Worm (Caenorhabditis elegans) whole organism, L1 larva: ENCODE results near the gene ccr-4.

Source experiments
- C16A3.4 ChIP-seq: fragments of 150-350 bp; optimal IDR thresholded peaks from 2 replicates; lab custom pipeline; 2014; ENCODE audit warnings: missing biosample characterization, missing genetic modification characterization
- F16B12.6 ChIP-seq: fragments of 150-350 bp; optimal IDR thresholded peaks from 2 replicates; lab custom pipeline; 2014; ENCODE audit warnings: missing biosample characterization, missing genetic modification characterization
- ama-1 ChIP-seq: fragments of 150-350 bp; optimal IDR thresholded peaks from 2 replicates; lab custom pipeline; 2014
- blmp-1 ChIP-seq: fragments of 150-350 bp; optimal IDR thresholded peaks from 2 replicates; lab custom pipeline; 2014; ENCODE audit warnings: missing biosample characterization, missing genetic modification characterization
- ceh-63 ChIP-seq: fragments of 200-800 bp; sonication (Bioruptor generic); optimal IDR thresholded peaks from 2 replicates; lab custom pipeline; 2018; ENCODE audit warnings: mild to moderate bottlenecking, missing genetic modification characterization, missing compliant biosample characterization
- ceh-8 ChIP-seq: fragments of 200-800 bp; sonication (Bioruptor generic); optimal IDR thresholded peaks from 2 replicates; lab custom pipeline; 2018; ENCODE audit warnings: mild to moderate bottlenecking, missing genetic modification characterization, moderate library complexity, missing compliant biosample characterization
- ceh-82 ChIP-seq, 3 experiments: fragments of 150-350 bp in 1 of 3; sonication (generic microtip) in 2 of 3; optimal IDR thresholded peaks; 2 replicates each; lab custom pipeline; 2014 to 2017; ENCODE audit warnings: missing biosample characterization in 3 of 3, missing genetic modification characterization in 3 of 3
- ceh-88 ChIP-seq: fragments of 200-800 bp; sonication (Bioruptor generic); IDR thresholded peaks from 2 replicates; pipeline ENCODE4 v1.3.6; 2022; ENCODE audit warnings: missing genetic modification characterization, missing compliant biosample characterization
- dpl-1 ChIP-seq, 3 experiments: fragments of 150-350 bp in 2 of 3; sonication (generic microtip) in 1 of 3; optimal IDR thresholded peaks; 2 replicates each; lab custom pipeline; 2014 to 2017; ENCODE audit warnings: missing biosample characterization in 3 of 3, missing genetic modification characterization in 3 of 3, missing genetic modification reagents in 3 of 3
- dsc-1 ChIP-seq: sonication (generic microtip); optimal IDR thresholded peaks from 2 replicates; lab custom pipeline; 2016; ENCODE audit warnings: mild to moderate bottlenecking, missing genetic modification characterization, missing compliant biosample characterization
- efl-1 ChIP-seq, 4 experiments: fragments of 150-350 bp; optimal IDR thresholded peaks in 3 of 4; peaks in 1 of 4; 1 replicate in 1 of 4; 2 replicates in 3 of 4; lab custom pipeline; 2014; ENCODE audit warnings: missing biosample characterization in 2 of 4, missing genetic modification characterization in 2 of 4, missing genetic modification reagents in 2 of 4
- egl-13 ChIP-seq: sonication (generic microtip); optimal IDR thresholded peaks from 2 replicates; lab custom pipeline; 2016; ENCODE audit warnings: missing genotype, missing genetic modification reagents, missing genetic modification characterization, missing compliant biosample characterization
- ets-5 ChIP-seq: fragments of 200-800 bp; sonication (Bioruptor generic); IDR thresholded peaks from 2 replicates; pipeline ENCODE4 v1.3.6; 2022; ENCODE audit warnings: missing genetic modification characterization, missing compliant biosample characterization
- fkh-10 ChIP-seq: sonication (generic microtip); optimal IDR thresholded peaks from 2 replicates; lab custom pipeline; 2017; ENCODE audit warnings: missing biosample characterization, missing genetic modification reagents, missing genetic modification characterization
- fkh-8 ChIP-seq: sonication (generic microtip); optimal IDR thresholded peaks from 2 replicates; lab custom pipeline; 2016; ENCODE audit warnings: mild to moderate bottlenecking, missing genetic modification characterization, missing compliant biosample characterization
- fos-1 ChIP-seq: fragments of 150-350 bp; optimal IDR thresholded peaks from 2 replicates; lab custom pipeline; 2014; ENCODE audit warnings: missing biosample characterization, missing genetic modification characterization
- grh-1 ChIP-seq: fragments of 200-800 bp; sonication (Bioruptor generic); IDR thresholded peaks from 2 replicates; pipeline ENCODE4 v1.3.6; 2022; ENCODE audit warnings: missing genetic modification reagents, missing genetic modification characterization, missing compliant biosample characterization
- irx-1 ChIP-seq: sonication (generic microtip); optimal IDR thresholded peaks from 2 replicates; lab custom pipeline; 2016; ENCODE audit warnings: missing genetic modification characterization, missing compliant biosample characterization
- jun-1 ChIP-seq: fragments of 150-350 bp; optimal IDR thresholded peaks from 2 replicates; lab custom pipeline; 2014; ENCODE audit warnings: missing biosample characterization, missing genetic modification reagents, missing genetic modification characterization
- lin-13 ChIP-seq: fragments of 150-350 bp; optimal IDR thresholded peaks from 2 replicates; lab custom pipeline; 2014; ENCODE audit warnings: missing biosample characterization, missing genetic modification reagents, missing genetic modification characterization
- lin-14 ChIP-seq: fragments of 200-800 bp; sonication (Bioruptor generic); optimal IDR thresholded peaks from 2 replicates; lab custom pipeline; 2018; ENCODE audit warnings: mild to moderate bottlenecking, missing genetic modification characterization, moderate library complexity, missing compliant biosample characterization
- lin-35 ChIP-seq, 2 experiments: fragments of 150-350 bp; optimal IDR thresholded peaks; 2 replicates each; lab custom pipeline; 2014; ENCODE audit warnings: missing biosample characterization in 2 of 2, missing genetic modification characterization in 2 of 2, missing genetic modification reagents in 2 of 2
- lsy-2 ChIP-seq, 2 experiments: fragments of 150-350 bp; optimal IDR thresholded peaks; 2 replicates each; lab custom pipeline; 2014; ENCODE audit warnings: missing biosample characterization in 2 of 2, missing genetic modification characterization in 2 of 2
- mdl-1 ChIP-seq, 2 experiments: fragments of 150-350 bp; optimal IDR thresholded peaks; 2 replicates each; lab custom pipeline; 2014 to 2017; ENCODE audit warnings: missing biosample characterization in 2 of 2, missing genetic modification characterization in 2 of 2, inconsistent platforms in 1 of 2
- mef-2 ChIP-seq: fragments of 150-350 bp; optimal IDR thresholded peaks from 2 replicates; lab custom pipeline; 2014; ENCODE audit warnings: missing biosample characterization, missing genetic modification characterization
- mep-1 ChIP-seq: fragments of 150-350 bp; optimal IDR thresholded peaks from 2 replicates; lab custom pipeline; 2014; ENCODE audit warnings: missing biosample characterization, missing genetic modification characterization
- nhr-11 ChIP-seq: fragments of 150-350 bp; optimal IDR thresholded peaks from 2 replicates; lab custom pipeline; 2014; ENCODE audit warnings: missing biosample characterization, missing genetic modification characterization
- nhr-12 ChIP-seq: sonication (generic microtip); optimal IDR thresholded peaks from 2 replicates; lab custom pipeline; 2017; ENCODE audit warnings: missing biosample characterization, missing genetic modification characterization
- nhr-19 ChIP-seq: fragments of 200-800 bp; sonication (Bioruptor generic); conservative IDR thresholded peaks from 2 replicates; pipeline ENCODE4 v1.3.6; 2022; ENCODE audit warnings: missing genetic modification characterization, missing compliant biosample characterization
- nhr-20 ChIP-seq: sonication (generic microtip); optimal IDR thresholded peaks from 2 replicates; lab custom pipeline; 2016; ENCODE audit warnings: mild to moderate bottlenecking, missing genetic modification characterization, missing compliant biosample characterization
- nhr-47 ChIP-seq: sonication (generic microtip); optimal IDR thresholded peaks from 2 replicates; lab custom pipeline; 2016; ENCODE audit warnings: mild to moderate bottlenecking, missing genetic modification characterization, moderate library complexity, missing compliant biosample characterization
- nhr-71 ChIP-seq: sonication (generic microtip); optimal IDR thresholded peaks from 2 replicates; lab custom pipeline; 2016; ENCODE audit warnings: mild to moderate bottlenecking, missing genetic modification characterization, moderate library complexity, missing compliant biosample characterization
- nhr-85 ChIP-seq: sonication (generic microtip); peaks from one replicate; lab custom pipeline; 2016; ENCODE audit warnings: missing genetic modification characterization, inconsistent platforms, missing compliant biosample characterization
- nhr-90 ChIP-seq: sonication (generic microtip); optimal IDR thresholded peaks from 2 replicates; lab custom pipeline; 2016; ENCODE audit warnings: mild to moderate bottlenecking, missing genetic modification characterization, missing compliant biosample characterization; ENCODE audit not compliant: poor library complexity
- pag-3 ChIP-seq: sonication (generic microtip); optimal IDR thresholded peaks from 2 replicates; lab custom pipeline; 2017; ENCODE audit warnings: missing genetic modification characterization, mild to moderate bottlenecking, missing compliant biosample characterization, antibody characterized with exemption, borderline replicate concordance; ENCODE audit not compliant: insufficient read depth
- pax-3 ChIP-seq: fragments of 200-800 bp; sonication (Bioruptor generic); optimal IDR thresholded peaks from 2 replicates; lab custom pipeline; 2018; ENCODE audit warnings: mild to moderate bottlenecking, missing genetic modification characterization, moderate library complexity, missing compliant biosample characterization
- rnt-1 ChIP-seq: sonication (generic microtip); optimal IDR thresholded peaks from 2 replicates; lab custom pipeline; 2016; ENCODE audit warnings: mild to moderate bottlenecking, missing genetic modification characterization, moderate library complexity, missing compliant biosample characterization
- skn-1 ChIP-seq: fragments of 150-350 bp; optimal IDR thresholded peaks from 2 replicates; lab custom pipeline; 2014; ENCODE audit warnings: missing biosample characterization, missing genetic modification characterization
- snu-23 ChIP-seq: sonication (generic microtip); optimal IDR thresholded peaks from 2 replicates; lab custom pipeline; 2016; ENCODE audit warnings: missing genetic modification characterization, missing compliant biosample characterization
- sox-4 ChIP-seq: sonication (generic microtip); optimal IDR thresholded peaks from 2 replicates; lab custom pipeline; 2016; ENCODE audit warnings: missing genetic modification characterization, missing compliant biosample characterization
- swsn-7 ChIP-seq: sonication (generic microtip); optimal IDR thresholded peaks from 2 replicates; lab custom pipeline; 2016; ENCODE audit warnings: missing genetic modification characterization, missing compliant biosample characterization
- unc-130 ChIP-seq: fragments of 150-350 bp; optimal IDR thresholded peaks from 2 replicates; lab custom pipeline; 2017; ENCODE audit warnings: missing biosample characterization, missing genetic modification characterization, inconsistent platforms
- unc-30 ChIP-seq: sonication (generic microtip); optimal IDR thresholded peaks from 2 replicates; lab custom pipeline; 2017; ENCODE audit warnings: missing biosample characterization, missing genetic modification characterization
- unc-62 ChIP-seq: fragments of 150-350 bp; optimal IDR thresholded peaks from 2 replicates; lab custom pipeline; 2014; ENCODE audit warnings: missing biosample characterization, missing genetic modification reagents, missing genetic modification characterization
- unc-86 ChIP-seq: sonication (generic microtip); optimal IDR thresholded peaks from 2 replicates; lab custom pipeline; 2016; ENCODE audit warnings: missing genetic modification characterization, missing compliant biosample characterization
- unc-98 ChIP-seq: fragments of 200-800 bp; sonication (Bioruptor generic); IDR thresholded peaks from 2 replicates; pipeline ENCODE4 v1.3.6; 2022; ENCODE audit warnings: missing genetic modification characterization, missing compliant biosample characterization
- xbp-1 ChIP-seq: sonication (generic microtip); optimal IDR thresholded peaks from 2 replicates; lab custom pipeline; 2016; ENCODE audit warnings: missing genetic modification characterization, missing compliant biosample characterization
- ztf-11 ChIP-seq, 2 experiments: sonication (generic microtip); optimal IDR thresholded peaks; 2 replicates each; lab custom pipeline; 2016 to 2017; ENCODE audit warnings: missing genetic modification characterization in 2 of 2, missing biosample characterization in 1 of 2, missing compliant biosample characterization in 1 of 2

ccr-4 gene

DNA sequence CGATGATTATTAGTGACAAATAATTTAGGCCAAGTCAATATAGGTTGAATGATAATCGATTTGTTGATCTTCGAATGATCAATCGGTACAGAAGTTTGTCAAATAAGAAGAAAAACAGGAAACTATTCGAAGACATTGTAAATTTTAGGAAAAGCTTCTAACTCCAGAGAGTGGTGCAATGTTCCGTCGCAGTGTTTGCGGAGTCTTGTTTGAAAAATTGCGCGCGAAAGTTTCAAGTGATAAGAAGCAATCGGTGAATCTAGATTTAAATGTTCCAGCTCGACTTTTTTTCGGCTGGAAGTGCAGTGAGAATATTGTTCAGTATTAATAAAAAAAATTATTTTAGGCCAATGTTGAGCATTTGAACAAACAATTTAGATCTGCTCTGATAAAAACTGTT lies 26.6 kb upstream of the ccr-4 start:
- TF ChIP-seq swsn-7 (tag; lab: Kevin White, UChicago) (peak; percentile 3), lin-35 (GFP tag; optimal IDR thresholded peaks at IDR 0.05; lab: Kevin White, UChicago) (peak; percentile 74 to 82), jun-1 (tag; lab: Kevin White, UChicago) (no peak), nhr-11 (tag; lab: Kevin White, UChicago) (no peak), egl-13 (no peak), mep-1 (tag; lab: Kevin White, UChicago) (peak; percentile 19), skn-1 (tag; lab: Kevin White, UChicago) (no peak), nhr-20 (tag; lab: Kevin White, UChicago) (no peak), mef-2 (tag; lab: Kevin White, UChicago) (no peak), unc-62 (no peak), efl-1 (optimal IDR thresholded peaks at IDR 0.05; lab: Kevin White, UChicago) (peak; percentile 73 to 81), efl-1 (GFP tag; optimal IDR thresholded peaks at IDR 0.05 in 1 of 2; lab: Kevin White, UChicago) (peak; percentile 84 to 98), F16B12.6 (tag; lab: Kevin White, UChicago) (peak; percentile 80), ceh-8 (GFP tag; lab: Kevin White, UChicago) (no peak), snu-23 (GFP tag; lab: Kevin White, UChicago) (no peak), pag-3 (tag; lab: Kevin White, UChicago) (no peak), nhr-47 (tag; lab: Kevin White, UChicago) (peak; percentile 24), unc-98 (GFP tag; lab: Robert Waterston, UW) (no peak), nhr-71 (tag; lab: Kevin White, UChicago) (peak; percentile 21), lin-13 (GFP tag; lab: Kevin White, UChicago) (no peak), unc-86 (tag; lab: Kevin White, UChicago) (no peak), ets-5 (GFP tag; lab: Robert Waterston, UW) (no peak), C16A3.4 (tag; lab: Kevin White, UChicago) (no peak), nhr-85 (tag; lab: Kevin White, UChicago) (no peak), dpl-1 (GFP tag; optimal IDR thresholded peaks at IDR 0.05; lab: Kevin White, UChicago) (peak; percentile 73 to 86 (median 85)), rnt-1 (peak; percentile 26), lsy-2 (tag; optimal IDR thresholded peaks at IDR 0.05; lab: Kevin White, UChicago) (peak; percentile 25 to 43), fkh-8 (no peak)

DNA sequence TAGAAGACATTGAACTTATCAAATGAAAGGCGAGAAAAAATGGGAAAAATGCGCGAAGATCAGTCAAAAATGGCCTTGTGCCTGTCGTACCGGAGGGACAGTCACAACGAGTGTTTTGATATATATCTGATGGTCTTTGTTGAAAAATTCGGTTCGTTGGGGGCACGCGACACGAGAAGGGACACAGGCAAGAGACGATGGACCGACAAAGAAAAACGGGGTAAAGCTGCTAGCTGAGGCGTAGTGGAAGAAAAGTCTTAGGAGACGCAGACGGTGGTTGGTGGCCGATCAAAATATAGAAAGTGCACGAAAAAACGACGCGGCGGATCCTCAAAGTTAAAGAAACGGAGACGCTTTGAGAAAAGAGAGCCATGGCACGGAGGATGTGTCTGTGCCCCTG lies 26.1 kb upstream of the ccr-4 start:
- TF ChIP-seq F16B12.6 (tag; lab: Kevin White, UChicago) = peak; percentile 25
- peak in 2 of 3 experiments; percentile 1 to 36 for TF ChIP-seq dpl-1 (GFP tag; optimal IDR thresholded peaks at IDR 0.05; lab: Kevin White, UChicago)
- TF ChIP-seq lin-13 (GFP tag; lab: Kevin White, UChicago) = no peak
- TF ChIP-seq nhr-11 (tag; lab: Kevin White, UChicago) = no peak
- peak; percentile 22 for TF ChIP-seq unc-130 (tag; lab: Kevin White, UChicago)
- TF ChIP-seq ceh-63 (GFP tag; lab: Kevin White, UChicago) = no peak
- TF ChIP-seq fkh-8 = no peak
- peak in 1 of 3 experiments; percentile 44 for TF ChIP-seq ceh-82 (tag; optimal IDR thresholded peaks at IDR 0.05; lab: Kevin White, UChicago)
- no peak for TF ChIP-seq unc-30 (tag; lab: Kevin White, UChicago)
- TF ChIP-seq lsy-2 (tag; optimal IDR thresholded peaks at IDR 0.05; lab: Kevin White, UChicago) = peak in 1 of 2 experiments; percentile 39
- TF ChIP-seq nhr-20 (tag; lab: Kevin White, UChicago) = peak; percentile 21
- peak; percentile 60 for TF ChIP-seq nhr-71 (tag; lab: Kevin White, UChicago)
- TF ChIP-seq ama-1 = no peak
- no peak for TF ChIP-seq fkh-10 (GFP tag; lab: Kevin White, UChicago)
- TF ChIP-seq blmp-1 (tag; lab: Kevin White, UChicago) = peak; percentile 32
- TF ChIP-seq mep-1 (tag; lab: Kevin White, UChicago) = peak; percentile 13
- TF ChIP-seq fos-1 (tag; lab: Kevin White, UChicago) = no peak
- no peak for TF ChIP-seq nhr-12 (tag; lab: Kevin White, UChicago)
- peak; percentile 22; the same call in 1 of the 2 replicates for TF ChIP-seq nhr-19 (GFP tag; lab: Robert Waterston, UW)
- no peak for TF ChIP-seq grh-1
- no peak for TF ChIP-seq mef-2 (tag; lab: Kevin White, UChicago)
- TF ChIP-seq pax-3 (tag; lab: Kevin White, UChicago) = no peak
- TF ChIP-seq irx-1 (tag; lab: Kevin White, UChicago) = no peak
- no peak for TF ChIP-seq ceh-88 (GFP tag; lab: Robert Waterston, UW)
- TF ChIP-seq xbp-1 = no peak
- no peak for TF ChIP-seq nhr-90 (tag; lab: Kevin White, UChicago)
- TF ChIP-seq sox-4 (tag; lab: Kevin White, UChicago) = no peak
- TF ChIP-seq lin-14 (GFP tag; lab: Kevin White, UChicago) = peak; percentile 76
- no peak for TF ChIP-seq ztf-11 (tag; optimal IDR thresholded peaks at IDR 0.05; lab: Kevin White, UChicago)
- TF ChIP-seq snu-23 (GFP tag; lab: Kevin White, UChicago) = peak; percentile 34
- no peak for TF ChIP-seq swsn-7 (tag; lab: Kevin White, UChicago)
- TF ChIP-seq mdl-1 (tag; optimal IDR thresholded peaks at IDR 0.05; lab: Kevin White, UChicago) = peak in 1 of 2 experiments; percentile 39
- peak; percentile 38 to 54 for TF ChIP-seq efl-1 (optimal IDR thresholded peaks at IDR 0.05; lab: Kevin White, UChicago)
- peak; percentile 21 to 63 for TF ChIP-seq efl-1 (GFP tag; optimal IDR thresholded peaks at IDR 0.05 in 1 of 2; lab: Kevin White, UChicago)
- TF ChIP-seq rnt-1 = peak; percentile 54
- peak; percentile 12 for TF ChIP-seq dsc-1 (tag; lab: Kevin White, UChicago)
